Worm (Caenorhabditis elegans) whole organism, late embryonic: Measurements from ENCODE around the gene Y38E10A.2.

Experiments
- ama-1 ChIP-seq: fragments of 150-350 bp; optimal IDR thresholded peaks from 2 replicates; lab custom pipeline; 2014
- ceh-24 ChIP-seq: sonication (generic microtip); optimal IDR thresholded peaks from 2 replicates; lab custom pipeline; 2016; ENCODE audit warnings: mild to moderate bottlenecking, missing genetic modification characterization, missing compliant biosample characterization
- ceh-48 ChIP-seq: sonication (generic microtip); optimal IDR thresholded peaks from 2 replicates; lab custom pipeline; 2016; ENCODE audit warnings: missing genetic modification characterization, inconsistent platforms, missing compliant biosample characterization
- gmeb-2 ChIP-seq: sonication (generic microtip); optimal IDR thresholded peaks from 2 replicates; lab custom pipeline; 2016; ENCODE audit warnings: missing genetic modification characterization, inconsistent platforms, missing compliant biosample characterization
- nhr-11 ChIP-seq: fragments of 150-350 bp; optimal IDR thresholded peaks from 2 replicates; lab custom pipeline; 2014; ENCODE audit warnings: missing biosample characterization, missing genetic modification characterization
- nhr-232 ChIP-seq: sonication (generic microtip); optimal IDR thresholded peaks from 2 replicates; lab custom pipeline; 2016; ENCODE audit warnings: missing genetic modification characterization, missing compliant biosample characterization

ce11 chrII:12612218-12612617 lies 38.8 kb upstream of the Y38E10A.2 start, which contains the start of gene nspe-4:
- TF ChIP-seq nhr-11 (tag; lab: Kevin White, UChicago) (no peak), ceh-48 (no peak), gmeb-2 (no peak), ama-1 (lab: Kevin White, UChicago) (no peak), nhr-232 (tag; lab: Kevin White, UChicago) (no peak), ceh-24 (tag; lab: Kevin White, UChicago) (no peak)
